Worm (Caenorhabditis elegans): ENCODE results near the gene srxa-4.

srxa-4 gene

DNA sequence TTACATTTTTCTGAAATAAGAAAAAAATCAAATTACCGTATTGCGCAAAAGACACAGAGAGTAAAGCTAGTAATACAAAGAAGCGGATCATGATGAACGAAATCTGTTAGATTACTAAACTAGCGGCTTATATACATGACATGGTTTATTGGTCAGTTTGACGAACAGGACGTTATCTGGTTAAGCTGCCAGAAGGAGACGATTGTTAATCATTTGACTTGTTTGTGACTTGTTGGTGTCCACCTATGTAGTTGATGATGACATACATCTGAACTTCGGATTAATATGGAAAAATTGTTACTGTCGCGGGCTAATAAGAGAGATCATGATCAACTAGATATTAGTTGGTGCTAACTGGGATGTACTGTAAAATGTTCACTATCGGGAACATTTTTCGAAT is 20.2 kb upstream of the srxa-4 start, which contains the start of gene cnc-9:
TSS of gene cnc-9 (minus strand) at position 101 of the 400 bp plus-strand sequence.
- TF ChIP-seq pqm-1 (tag; optimal IDR thresholded peaks at IDR 0.05) (no peak), ztf-4 (tag; optimal IDR thresholded peaks at IDR 0.05) (no peak), nhr-77 (tag; optimal IDR thresholded peaks at IDR 0.05) (no peak), nhr-67 (tag; optimal IDR thresholded peaks at IDR 0.05) (no peak), nhr-23 (tag; optimal IDR thresholded peaks at IDR 0.05) (no peak), ceh-9 (tag; optimal IDR thresholded peaks at IDR 0.05) (no peak), eor-1 (tag; optimal IDR thresholded peaks at IDR 0.05) (no peak), elt-1 (tag; optimal IDR thresholded peaks at IDR 0.05) (no peak), pha-4 (tag; optimal IDR thresholded peaks at IDR 0.05) (no peak)

DNA sequence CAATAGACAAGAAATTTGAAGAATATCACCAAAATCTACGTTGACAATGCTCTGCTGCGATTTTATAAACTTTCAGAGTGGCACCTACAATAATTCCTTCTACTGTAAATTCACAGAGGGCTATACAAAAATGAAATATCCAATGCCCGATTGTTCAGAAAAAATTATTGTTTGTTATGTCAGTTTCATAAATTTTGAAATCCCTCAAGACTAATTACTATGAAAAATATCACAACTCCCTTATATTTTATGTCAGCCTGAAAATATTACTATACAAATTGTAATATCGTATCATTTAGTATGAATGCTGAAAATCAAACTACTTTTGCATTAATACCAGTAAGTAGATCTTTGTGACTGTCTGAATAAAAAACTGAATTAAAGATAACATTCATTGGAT is 19.7 kb upstream of the srxa-4 start, which contains the start of gene srx-60:
TSS of gene srx-60 (plus strand) at position 301 of the 400 bp plus-strand sequence.
- TF ChIP-seq R02D3.7 (tag; optimal IDR thresholded peaks at IDR 0.05) (no peak), fos-1 (tag; optimal IDR thresholded peaks at IDR 0.05) (no peak), hmg-11 (tag; optimal IDR thresholded peaks at IDR 0.05) (no peak), nhr-11 (tag; optimal IDR thresholded peaks at IDR 0.05) (no peak), nhr-237 (tag; optimal IDR thresholded peaks at IDR 0.05) (no peak), jun-1 (tag; optimal IDR thresholded peaks at IDR 0.05) (no peak)

DNA sequence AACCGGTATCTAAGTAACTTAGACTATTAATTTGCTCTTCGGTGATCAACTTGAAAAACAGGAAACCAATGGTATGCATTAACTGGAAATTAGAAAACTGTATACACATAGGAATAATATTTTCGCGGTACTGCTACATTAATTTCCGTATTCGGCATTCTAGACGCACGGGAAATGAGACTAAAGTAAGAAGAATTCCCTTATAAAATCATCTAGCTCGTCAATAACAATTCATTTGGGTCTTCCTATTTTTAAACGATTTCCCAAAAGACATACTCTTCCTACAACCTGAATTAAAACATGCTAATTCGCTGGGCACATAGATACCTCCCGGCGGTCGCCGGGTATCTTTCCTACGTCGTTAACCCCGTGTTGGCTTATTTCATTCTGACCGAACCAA is 17.9 kb upstream of the srxa-4 start, which contains the start of gene srj-13:
TSS of gene srj-13 (plus strand) at position 301 of the 400 bp plus-strand sequence.
- no peak for TF ChIP-seq ceh-9 (tag; optimal IDR thresholded peaks at IDR 0.05)
- no peak for TF ChIP-seq ZK546.5 (tag; optimal IDR thresholded peaks at IDR 0.05)
- no peak for TF ChIP-seq lin-15B (tag; optimal IDR thresholded peaks at IDR 0.05)
- TF ChIP-seq nhr-11 (tag; optimal IDR thresholded peaks at IDR 0.05) = no peak

DNA sequence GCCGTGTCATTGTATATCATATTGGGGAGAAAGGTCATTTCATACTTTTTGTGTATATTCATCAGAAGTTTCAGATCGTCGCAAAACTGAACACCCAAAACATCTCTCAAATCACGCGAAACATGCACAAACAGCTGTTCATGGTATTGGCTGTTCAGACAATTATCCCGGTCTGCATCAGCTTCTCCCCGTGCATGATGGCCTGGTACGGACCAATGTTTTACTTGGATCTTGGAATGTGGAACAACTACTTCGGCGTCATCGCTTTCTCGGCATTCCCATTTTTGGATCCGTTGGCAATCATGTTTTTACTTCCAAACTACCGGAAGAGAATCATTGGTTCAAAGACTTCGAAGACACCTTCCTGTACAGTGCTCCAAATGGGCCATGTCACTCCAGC is 16.8 kb upstream of the srxa-4 start:
- TF ChIP-seq nhr-76 (tag; optimal IDR thresholded peaks at IDR 0.05) (no peak), pqm-1 (tag; optimal IDR thresholded peaks at IDR 0.05) (no peak), daf-12 (tag; optimal IDR thresholded peaks at IDR 0.05) (no peak), aly-2 (tag; optimal IDR thresholded peaks at IDR 0.05) (no peak)

DNA sequence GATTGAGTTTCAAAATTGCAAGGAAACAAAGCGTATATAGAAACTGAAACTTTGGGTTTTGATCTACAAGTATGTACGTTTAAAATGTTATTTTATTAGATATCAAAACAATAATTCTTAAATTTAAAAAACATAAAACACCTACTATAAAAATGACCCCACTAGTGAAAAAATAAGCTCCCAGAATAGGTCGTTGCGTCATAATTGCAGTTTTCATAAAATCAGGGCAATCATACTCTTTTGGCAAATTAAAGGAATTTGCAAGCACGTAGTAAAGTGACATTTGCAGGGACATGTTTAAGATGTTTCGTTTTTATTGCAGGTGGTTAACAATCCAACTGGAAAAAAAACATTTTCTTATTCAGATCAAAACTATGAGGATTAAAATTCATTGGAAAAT is 11.7 kb upstream of the srxa-4 start, which contains the start of gene srt-6:
TSS of gene srt-6 (minus strand) at position 295 of the 400 bp plus-strand sequence.
- TF ChIP-seq mdl-1 (tag; optimal IDR thresholded peaks at IDR 0.05) (no peak), mml-1 (tag; optimal IDR thresholded peaks at IDR 0.05) (no peak), tbx-2 (tag; optimal IDR thresholded peaks at IDR 0.05) (no peak), R02D3.7 (tag; optimal IDR thresholded peaks at IDR 0.05) (no peak), ztf-11 (tag; optimal IDR thresholded peaks at IDR 0.05) (no peak), nhr-12 (tag; optimal IDR thresholded peaks at IDR 0.05) (no peak), nhr-67 (tag; optimal IDR thresholded peaks at IDR 0.05) (no peak), elt-2 (tag; optimal IDR thresholded peaks at IDR 0.05) (no peak), nhr-77 (tag; optimal IDR thresholded peaks at IDR 0.05) (no peak), daf-12 (tag; optimal IDR thresholded peaks at IDR 0.05) (no peak), snpc-4 (tag; optimal IDR thresholded peaks at IDR 0.05) (no peak), sea-2 (GFP tag; optimal IDR thresholded peaks at IDR 0.05) (no peak), nhr-28 (tag; optimal IDR thresholded peaks at IDR 0.05) (no peak), fkh-10 (GFP tag; optimal IDR thresholded peaks at IDR 0.05) (no peak), aly-2 (tag; optimal IDR thresholded peaks at IDR 0.05) (no peak), pha-4 (tag; optimal IDR thresholded peaks at IDR 0.05) (no peak), fkh-2 (tag; optimal IDR thresholded peaks at IDR 0.05) (no peak), nfya-1 (tag; optimal IDR thresholded peaks at IDR 0.05; ENCODE audit: insufficient read depth) (no peak), pqm-1 (tag; optimal IDR thresholded peaks at IDR 0.05) (no peak)

ce11 chrV:7409599-7409998 is 10.7 kb upstream of the srxa-4 start, which contains the start of gene R13D7.2:
Gene R13D7.2, plus strand, starts transcription at chrV:7409899.
- TF ChIP-seq hmg-11 (tag; optimal IDR thresholded peaks at IDR 0.05) (no peak), nhr-25 (tag; optimal IDR thresholded peaks at IDR 0.05) (no peak), sea-2 (GFP tag; optimal IDR thresholded peaks at IDR 0.05) (no peak), ZK546.5 (tag; optimal IDR thresholded peaks at IDR 0.05) (no peak), ceh-82 (tag; optimal IDR thresholded peaks at IDR 0.05) (no peak), fkh-2 (tag; optimal IDR thresholded peaks at IDR 0.05) (no peak), unc-39 (tag; optimal IDR thresholded peaks at IDR 0.05) (no peak), nhr-28 (tag; optimal IDR thresholded peaks at IDR 0.05) (no peak), ceh-16 (tag; optimal IDR thresholded peaks at IDR 0.05) (no peak), nfya-1 (tag; optimal IDR thresholded peaks at IDR 0.05; ENCODE audit: insufficient read depth) (no peak), nhr-43 (tag; optimal IDR thresholded peaks at IDR 0.05; ENCODE audit: poor library complexity, severe bottlenecking) (no peak), zag-1 (tag; optimal IDR thresholded peaks at IDR 0.05) (no peak), lin-15B (tag; optimal IDR thresholded peaks at IDR 0.05) (no peak), ztf-4 (tag; optimal IDR thresholded peaks at IDR 0.05) (no peak), jun-1 (tag; optimal IDR thresholded peaks at IDR 0.05) (no peak), fkh-10 (GFP tag; optimal IDR thresholded peaks at IDR 0.05) (no peak), nhr-11 (tag; optimal IDR thresholded peaks at IDR 0.05) (no peak), nhr-76 (tag; optimal IDR thresholded peaks at IDR 0.05) (no peak), eor-1 (tag; optimal IDR thresholded peaks at IDR 0.05) (no peak)

All from whole organism, L3 larva.